Worm (Caenorhabditis elegans) whole organism, L1 larva: Measurements from ENCODE around the gene twk-32.
A peak's percentile ranks its signal among the peaks of the same experiment; 100 is the strongest.

Source experiments
- C04F5.9 ChIP-seq: sonication (generic microtip); optimal IDR thresholded peaks from 2 replicates; lab custom pipeline; 2016; ENCODE audit warnings: missing genetic modification characterization, missing compliant biosample characterization
- C34B4.2 ChIP-seq: sonication (generic microtip); optimal IDR thresholded peaks from 2 replicates; lab custom pipeline; 2017; ENCODE audit warnings: mild to moderate bottlenecking, missing genetic modification characterization, missing compliant biosample characterization
- aha-1 ChIP-seq: fragments of 150-350 bp; optimal IDR thresholded peaks from 2 replicates; lab custom pipeline; 2014; ENCODE audit warnings: missing biosample characterization, missing genetic modification characterization
- aly-2 ChIP-seq: fragments of 150-350 bp; optimal IDR thresholded peaks from 2 replicates; lab custom pipeline; 2014; ENCODE audit warnings: missing biosample characterization, missing genetic modification characterization
- ama-1 ChIP-seq: fragments of 150-350 bp; optimal IDR thresholded peaks from 2 replicates; lab custom pipeline; 2014
- ceh-8 ChIP-seq: fragments of 200-800 bp; sonication (Bioruptor generic); optimal IDR thresholded peaks from 2 replicates; lab custom pipeline; 2018; ENCODE audit warnings: mild to moderate bottlenecking, missing genetic modification characterization, moderate library complexity, missing compliant biosample characterization
- ceh-82 ChIP-seq, 3 experiments: fragments of 150-350 bp in 1 of 3; sonication (generic microtip) in 2 of 3; optimal IDR thresholded peaks; 2 replicates each; lab custom pipeline; 2014 to 2017; ENCODE audit warnings: missing biosample characterization in 3 of 3, missing genetic modification characterization in 3 of 3
- ceh-88 ChIP-seq: fragments of 200-800 bp; sonication (Bioruptor generic); IDR thresholded peaks from 2 replicates; pipeline ENCODE4 v1.3.6; 2022; ENCODE audit warnings: missing genetic modification characterization, missing compliant biosample characterization
- ceh-90 ChIP-seq: sonication (generic microtip); optimal IDR thresholded peaks from 2 replicates; lab custom pipeline; 2016; ENCODE audit warnings: missing genetic modification characterization, missing compliant biosample characterization
- ces-1 ChIP-seq: fragments of 150-350 bp; optimal IDR thresholded peaks from 2 replicates; lab custom pipeline; 2014; ENCODE audit warnings: missing biosample characterization, missing genetic modification reagents, missing genetic modification characterization
- dpl-1 ChIP-seq, 3 experiments: fragments of 150-350 bp in 2 of 3; sonication (generic microtip) in 1 of 3; optimal IDR thresholded peaks; 2 replicates each; lab custom pipeline; 2014 to 2017; ENCODE audit warnings: missing biosample characterization in 3 of 3, missing genetic modification characterization in 3 of 3, missing genetic modification reagents in 3 of 3
- efl-1 ChIP-seq, 4 experiments: fragments of 150-350 bp; optimal IDR thresholded peaks in 3 of 4; peaks in 1 of 4; 1 replicate in 1 of 4; 2 replicates in 3 of 4; lab custom pipeline; 2014; ENCODE audit warnings: missing biosample characterization in 2 of 4, missing genetic modification characterization in 2 of 4, missing genetic modification reagents in 2 of 4
- egl-13 ChIP-seq: sonication (generic microtip); optimal IDR thresholded peaks from 2 replicates; lab custom pipeline; 2016; ENCODE audit warnings: missing genotype, missing genetic modification reagents, missing genetic modification characterization, missing compliant biosample characterization
- elt-2 ChIP-seq: sonication (generic microtip); optimal IDR thresholded peaks from 2 replicates; lab custom pipeline; 2016; ENCODE audit warnings: missing genetic modification characterization, mild to moderate bottlenecking, inconsistent platforms, missing compliant biosample characterization, missing genetic modification reagents
- elt-3 ChIP-seq, 6 experiments: fragments of 150-350 bp in 1 of 6; sonication (generic microtip); optimal IDR thresholded peaks; 2 replicates each; lab custom pipeline; 2017 to 2018; ENCODE audit warnings: missing biosample characterization in 6 of 6, missing genetic modification characterization in 6 of 6, inconsistent platforms in 1 of 6
- ets-5 ChIP-seq: fragments of 200-800 bp; sonication (Bioruptor generic); IDR thresholded peaks from 2 replicates; pipeline ENCODE4 v1.3.6; 2022; ENCODE audit warnings: missing genetic modification characterization, missing compliant biosample characterization
- fkh-10 ChIP-seq: sonication (generic microtip); optimal IDR thresholded peaks from 2 replicates; lab custom pipeline; 2017; ENCODE audit warnings: missing biosample characterization, missing genetic modification reagents, missing genetic modification characterization
- fkh-4 ChIP-seq: sonication (generic microtip); optimal IDR thresholded peaks from 2 replicates; lab custom pipeline; 2016; ENCODE audit warnings: missing compliant biosample characterization, missing genetic modification characterization, borderline replicate concordance
- fkh-8 ChIP-seq: sonication (generic microtip); optimal IDR thresholded peaks from 2 replicates; lab custom pipeline; 2016; ENCODE audit warnings: mild to moderate bottlenecking, missing genetic modification characterization, missing compliant biosample characterization
- fos-1 ChIP-seq: fragments of 150-350 bp; optimal IDR thresholded peaks from 2 replicates; lab custom pipeline; 2014; ENCODE audit warnings: missing biosample characterization, missing genetic modification characterization
- hlh-17 ChIP-seq: fragments of 200-800 bp; sonication (Bioruptor generic); optimal IDR thresholded peaks from 2 replicates; lab custom pipeline; 2018; ENCODE audit warnings: missing genetic modification characterization, mild to moderate bottlenecking, missing compliant biosample characterization, moderate library complexity, borderline replicate concordance
- irx-1 ChIP-seq: sonication (generic microtip); optimal IDR thresholded peaks from 2 replicates; lab custom pipeline; 2016; ENCODE audit warnings: missing genetic modification characterization, missing compliant biosample characterization
- isw-1 ChIP-seq: fragments of 200-800 bp; sonication (Bioruptor generic); IDR thresholded peaks from 2 replicates; pipeline ENCODE4 v1.3.6; 2022; ENCODE audit warnings: missing genetic modification characterization, missing compliant biosample characterization
- lin-13 ChIP-seq: fragments of 150-350 bp; optimal IDR thresholded peaks from 2 replicates; lab custom pipeline; 2014; ENCODE audit warnings: missing biosample characterization, missing genetic modification reagents, missing genetic modification characterization
- lin-35 ChIP-seq, 2 experiments: fragments of 150-350 bp; optimal IDR thresholded peaks; 2 replicates each; lab custom pipeline; 2014; ENCODE audit warnings: missing biosample characterization in 2 of 2, missing genetic modification characterization in 2 of 2, missing genetic modification reagents in 2 of 2
- lin-39 ChIP-seq: fragments of 150-350 bp; optimal IDR thresholded peaks from 2 replicates; lab custom pipeline; 2014; ENCODE audit warnings: missing biosample characterization, missing genetic modification reagents, missing genetic modification characterization
- mab-9 ChIP-seq: fragments of 200-800 bp; sonication (Bioruptor generic); IDR thresholded peaks from 2 replicates; pipeline ENCODE4 v1.3.6; 2022; ENCODE audit warnings: missing genetic modification reagents, missing genetic modification characterization, missing compliant biosample characterization
- mdl-1 ChIP-seq, 2 experiments: fragments of 150-350 bp; optimal IDR thresholded peaks; 2 replicates each; lab custom pipeline; 2014 to 2017; ENCODE audit warnings: missing biosample characterization in 2 of 2, missing genetic modification characterization in 2 of 2, inconsistent platforms in 1 of 2
- nhr-12 ChIP-seq: sonication (generic microtip); optimal IDR thresholded peaks from 2 replicates; lab custom pipeline; 2017; ENCODE audit warnings: missing biosample characterization, missing genetic modification characterization
- nhr-20 ChIP-seq: sonication (generic microtip); optimal IDR thresholded peaks from 2 replicates; lab custom pipeline; 2016; ENCODE audit warnings: mild to moderate bottlenecking, missing genetic modification characterization, missing compliant biosample characterization
- nhr-237 ChIP-seq: fragments of 150-350 bp; optimal IDR thresholded peaks from 2 replicates; lab custom pipeline; 2014; ENCODE audit warnings: missing biosample characterization, missing genetic modification characterization
- nhr-28 ChIP-seq: fragments of 150-350 bp; optimal IDR thresholded peaks from 2 replicates; lab custom pipeline; 2014; ENCODE audit warnings: missing biosample characterization, missing genetic modification characterization
- nhr-47 ChIP-seq: sonication (generic microtip); optimal IDR thresholded peaks from 2 replicates; lab custom pipeline; 2016; ENCODE audit warnings: mild to moderate bottlenecking, missing genetic modification characterization, moderate library complexity, missing compliant biosample characterization
- nhr-71 ChIP-seq: sonication (generic microtip); optimal IDR thresholded peaks from 2 replicates; lab custom pipeline; 2016; ENCODE audit warnings: mild to moderate bottlenecking, missing genetic modification characterization, moderate library complexity, missing compliant biosample characterization
- nhr-76 ChIP-seq: sonication (generic microtip); optimal IDR thresholded peaks from 2 replicates; lab custom pipeline; 2017; ENCODE audit warnings: missing biosample characterization, missing genetic modification characterization
- nhr-77 ChIP-seq: fragments of 150-350 bp; optimal IDR thresholded peaks from 2 replicates; lab custom pipeline; 2014; ENCODE audit warnings: missing biosample characterization, missing genetic modification characterization
- nhr-84 ChIP-seq: sonication (generic microtip); optimal IDR thresholded peaks from 2 replicates; lab custom pipeline; 2017; ENCODE audit warnings: missing biosample characterization, missing genetic modification characterization
- nhr-90 ChIP-seq: sonication (generic microtip); optimal IDR thresholded peaks from 2 replicates; lab custom pipeline; 2016; ENCODE audit warnings: mild to moderate bottlenecking, missing genetic modification characterization, missing compliant biosample characterization; ENCODE audit not compliant: poor library complexity
- pqm-1 ChIP-seq: sonication (generic microtip); optimal IDR thresholded peaks from 3 replicates; lab custom pipeline; 2017; ENCODE audit warnings: missing biosample characterization, missing genetic modification characterization
- skn-1 ChIP-seq: fragments of 150-350 bp; optimal IDR thresholded peaks from 2 replicates; lab custom pipeline; 2014; ENCODE audit warnings: missing biosample characterization, missing genetic modification characterization
- snpc-4 ChIP-seq: fragments of 150-350 bp; optimal IDR thresholded peaks from 2 replicates; lab custom pipeline; 2014; ENCODE audit warnings: missing biosample characterization, missing genetic modification characterization
- snu-23 ChIP-seq: sonication (generic microtip); optimal IDR thresholded peaks from 2 replicates; lab custom pipeline; 2016; ENCODE audit warnings: missing genetic modification characterization, missing compliant biosample characterization
- sox-4 ChIP-seq: sonication (generic microtip); optimal IDR thresholded peaks from 2 replicates; lab custom pipeline; 2016; ENCODE audit warnings: missing genetic modification characterization, missing compliant biosample characterization
- sptf-1 ChIP-seq: fragments of 150-350 bp; optimal IDR thresholded peaks from 2 replicates; lab custom pipeline; 2014; ENCODE audit warnings: missing biosample characterization, missing genetic modification characterization
- sup-37 ChIP-seq: fragments of 200-800 bp; sonication (Bioruptor generic); optimal IDR thresholded peaks from 2 replicates; lab custom pipeline; 2018; ENCODE audit warnings: mild to moderate bottlenecking, missing genetic modification characterization, missing compliant biosample characterization
- swsn-7 ChIP-seq: sonication (generic microtip); optimal IDR thresholded peaks from 2 replicates; lab custom pipeline; 2016; ENCODE audit warnings: missing genetic modification characterization, missing compliant biosample characterization
- tbx-2 ChIP-seq: sonication (generic microtip); optimal IDR thresholded peaks from 2 replicates; lab custom pipeline; 2016; ENCODE audit warnings: missing genetic modification characterization, missing compliant biosample characterization
- tlp-1 ChIP-seq: fragments of 150-350 bp; optimal IDR thresholded peaks from 2 replicates; lab custom pipeline; 2014; ENCODE audit warnings: missing biosample characterization, missing genetic modification characterization
- unc-30 ChIP-seq: sonication (generic microtip); optimal IDR thresholded peaks from 2 replicates; lab custom pipeline; 2017; ENCODE audit warnings: missing biosample characterization, missing genetic modification characterization
- unc-62 ChIP-seq: fragments of 150-350 bp; optimal IDR thresholded peaks from 2 replicates; lab custom pipeline; 2014; ENCODE audit warnings: missing biosample characterization, missing genetic modification reagents, missing genetic modification characterization
- unc-98 ChIP-seq: fragments of 200-800 bp; sonication (Bioruptor generic); IDR thresholded peaks from 2 replicates; pipeline ENCODE4 v1.3.6; 2022; ENCODE audit warnings: missing genetic modification characterization, missing compliant biosample characterization
- vab-15 ChIP-seq: sonication (generic microtip); optimal IDR thresholded peaks from 2 replicates; lab custom pipeline; 2017; ENCODE audit warnings: missing genotype, mild to moderate bottlenecking, missing genetic modification characterization, missing compliant biosample characterization
- zip-4 ChIP-seq: fragments of 200-800 bp; sonication (Bioruptor generic); optimal IDR thresholded peaks from 2 replicates; lab custom pipeline; 2018; ENCODE audit warnings: mild to moderate bottlenecking, missing genetic modification characterization, moderate library complexity, missing compliant biosample characterization

The twk-32 gene

DNA sequence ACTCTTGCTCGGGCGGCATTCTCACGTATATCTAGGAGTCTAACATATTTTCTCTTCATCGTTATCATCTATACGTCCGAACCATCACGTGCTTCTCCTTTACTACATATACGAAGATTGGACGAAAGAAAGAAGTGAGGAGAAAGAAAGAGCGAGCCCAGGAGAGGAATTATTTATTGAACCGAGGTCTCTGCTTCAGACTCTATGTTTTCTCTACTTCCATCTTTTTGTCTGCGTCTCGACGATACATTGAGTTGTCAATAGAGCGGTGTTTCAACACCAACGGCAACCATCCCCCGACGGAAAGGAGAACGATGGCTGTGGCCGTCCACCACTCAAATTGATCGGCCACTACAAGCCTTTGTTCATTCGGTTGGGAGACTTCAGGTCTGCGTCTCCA is 7.1 kb upstream of the twk-32 start (continued):
- TF ChIP-seq ces-1 (GFP tag; lab: Kevin White, UChicago) (no peak), efl-1 (optimal IDR thresholded peaks at IDR 0.05; lab: Kevin White, UChicago) (peak; percentile 76 to 84), efl-1 (GFP tag; optimal IDR thresholded peaks at IDR 0.05 in 1 of 2; lab: Kevin White, UChicago) (peak; percentile 61 to 95), nhr-28 (tag; lab: Kevin White, UChicago) (no peak), sox-4 (peak; percentile 60), egl-13 (tag; lab: Kevin White, UChicago) (peak; percentile 77), skn-1 (tag; lab: Kevin White, UChicago) (peak; percentile 63), snpc-4 (tag; lab: Kevin White, UChicago) (peak; percentile 39), C34B4.2 (tag; lab: Kevin White, UChicago) (no peak), vab-15 (tag; lab: Kevin White, UChicago) (no peak), mdl-1 (tag; optimal IDR thresholded peaks at IDR 0.05; lab: Kevin White, UChicago) (peak in 1 of 2 experiments; percentile 77), ceh-8 (GFP tag; lab: Kevin White, UChicago) (no peak), C04F5.9 (no peak), sup-37 (GFP tag; lab: Kevin White, UChicago) (no peak), snu-23 (GFP tag; lab: Kevin White, UChicago) (peak; percentile 93), unc-62 (GFP tag; lab: Kevin White, UChicago) (no peak), sptf-1 (no peak), fkh-8 (peak; percentile 85), ceh-88 (peak; percentile 66), tlp-1 (tag; lab: Kevin White, UChicago) (no peak), irx-1 (tag; lab: Kevin White, UChicago) (no peak), nhr-71 (tag; lab: Kevin White, UChicago) (peak; percentile 95), nhr-20 (tag; lab: Kevin White, UChicago) (peak; percentile 90), nhr-237 (tag; lab: Kevin White, UChicago) (peak; percentile 60), lin-39 (tag; lab: Kevin White, UChicago) (peak; percentile 49), isw-1 (peak; percentile 70), unc-98 (GFP tag; lab: Robert Waterston, UW) (no peak), unc-30 (tag; lab: Kevin White, UChicago) (no peak), fos-1 (tag; lab: Kevin White, UChicago) (peak; percentile 76), nhr-90 (peak; percentile 64), aly-2 (tag; lab: Kevin White, UChicago) (peak; percentile 34), ceh-82 (tag; optimal IDR thresholded peaks at IDR 0.05; lab: Kevin White, UChicago) (peak; percentile 57 to 92 (median 83)), ceh-90 (tag; lab: Kevin White, UChicago) (no peak), lin-35 (GFP tag; optimal IDR thresholded peaks at IDR 0.05; lab: Kevin White, UChicago) (peak; percentile 79 to 80), dpl-1 (GFP tag; optimal IDR thresholded peaks at IDR 0.05; lab: Kevin White, UChicago) (peak; percentile 30 to 76 (median 65)), aha-1 (tag; lab: Kevin White, UChicago) (no peak), fkh-10 (GFP tag; lab: Kevin White, UChicago) (peak; percentile 21), lin-13 (GFP tag; lab: Kevin White, UChicago) (peak; percentile 74), elt-2 (tag; lab: Kevin White, UChicago) (peak; percentile 75), ama-1 (lab: Kevin White, UChicago) (peak; percentile 15), fkh-4 (tag; lab: Kevin White, UChicago) (no peak), pqm-1 (tag; lab: Kevin White, UChicago) (peak; percentile 29), nhr-84 (tag; lab: Kevin White, UChicago) (no peak), nhr-47 (peak; percentile 83), mab-9 (GFP tag; lab: Robert Waterston, UW) (no peak), elt-3 (tag; optimal IDR thresholded peaks at IDR 0.05; lab: Kevin White, UChicago) (peak in 2 of 6 experiments; percentile 53 to 54), zip-4 (GFP tag; lab: Kevin White, UChicago) (peak; percentile 16), swsn-7 (tag; lab: Kevin White, UChicago) (peak; percentile 81), nhr-76 (no peak), ets-5 (no peak), nhr-12 (tag; lab: Kevin White, UChicago) (no peak), nhr-77 (peak; percentile 87), hlh-17 (GFP tag; lab: Kevin White, UChicago) (no peak), tbx-2 (tag; lab: Kevin White, UChicago) (peak; percentile 87)
